Fruit fly (Drosophila melanogaster) whole organism, embryonic: Measurements from ENCODE around the gene CG7557.

Source experiments
- Abd-B ChIP-seq: fragments of 200-800 bp; sonication (Bioruptor generic); optimal IDR thresholded peaks from 2 replicates; lab custom pipeline; 2018; ENCODE audit warnings: missing biosample characterization, mild to moderate bottlenecking, missing genetic modification characterization, moderate library complexity
- Adf1 ChIP-seq: fragments of 200-800 bp; sonication (Bioruptor generic); IDR thresholded peaks from 2 replicates; pipeline ENCODE4 v1.3.6; 2022; ENCODE audit warnings: missing biosample characterization, missing genetic modification characterization
- BtbVII ChIP-seq: fragments of 200-800 bp; sonication (Bioruptor generic); optimal IDR thresholded peaks from 3 replicates; lab custom pipeline; 2017; ENCODE audit warnings: missing biosample characterization, mild to moderate bottlenecking, missing genetic modification characterization
- CG1024 ChIP-seq: fragments of 200-800 bp; sonication (Bioruptor generic); IDR thresholded peaks from 2 replicates; pipeline ENCODE4 v1.3.6; 2022; ENCODE audit warnings: missing biosample characterization, missing genetic modification characterization
- CG10366 ChIP-seq: fragments of 200-800 bp; sonication (Bioruptor generic); IDR thresholded peaks from 2 replicates; pipeline ENCODE4 v1.3.6; 2022; ENCODE audit warnings: missing biosample characterization, missing genetic modification characterization
- CG10565 ChIP-seq: fragments of 200-800 bp; sonication (Bioruptor generic); optimal IDR thresholded peaks from 3 replicates; lab custom pipeline; 2016; ENCODE audit warnings: missing biosample characterization, mild to moderate bottlenecking, missing genetic modification characterization
- CG11456 ChIP-seq: fragments of 200-800 bp; sonication (Bioruptor generic); IDR thresholded peaks from 3 replicates; pipeline ENCODE4 v1.3.6; 2022; ENCODE audit warnings: missing biosample characterization, missing genetic modification characterization
- CG15011 ChIP-seq: fragments of 200-800 bp; sonication (Bioruptor generic); optimal IDR thresholded peaks from 3 replicates; lab custom pipeline; 2018; ENCODE audit warnings: missing biosample characterization, mild to moderate bottlenecking, missing genetic modification characterization
- CG1647 ChIP-seq: fragments of 200-800 bp; sonication (Bioruptor generic); optimal IDR thresholded peaks from 3 replicates; lab custom pipeline; 2016; ENCODE audit warnings: missing biosample characterization, missing genetic modification characterization
- CG16863 ChIP-seq: fragments of 200-800 bp; sonication (Bioruptor generic); optimal IDR thresholded peaks from 3 replicates; lab custom pipeline; 2016; ENCODE audit warnings: missing biosample characterization, missing genetic modification characterization
- CG17359 ChIP-seq: fragments of 200-800 bp; sonication (Bioruptor generic); optimal IDR thresholded peaks from 3 replicates; lab custom pipeline; 2018; ENCODE audit warnings: missing biosample characterization, mild to moderate bottlenecking, missing genetic modification characterization, moderate library complexity
- CG18262 ChIP-seq: fragments of 200-800 bp; optimal IDR thresholded peaks from 3 replicates; lab custom pipeline; 2019; ENCODE audit warnings: missing biosample characterization, mild to moderate bottlenecking, missing genetic modification characterization, moderate library complexity
- CG18476 ChIP-seq: fragments of 200-800 bp; sonication (Bioruptor generic); optimal IDR thresholded peaks from 2 replicates; lab custom pipeline; 2016; ENCODE audit warnings: missing biosample characterization, mild to moderate bottlenecking, missing genetic modification characterization
- CG34422 ChIP-seq: fragments of 200-800 bp; sonication (Bioruptor generic); IDR thresholded peaks from 3 replicates; pipeline ENCODE4 v1.3.6; 2022; ENCODE audit warnings: missing biosample characterization, missing genetic modification characterization
- CG3847 ChIP-seq: fragments of 200-800 bp; sonication (Bioruptor generic); IDR thresholded peaks from 2 replicates; pipeline ENCODE4 v1.3.6; 2022; ENCODE audit warnings: missing biosample characterization, missing genetic modification characterization
- CG4424 ChIP-seq: fragments of 200-800 bp; sonication (Bioruptor generic); optimal IDR thresholded peaks from 3 replicates; lab custom pipeline; 2016; ENCODE audit warnings: missing biosample characterization, missing genetic modification characterization
- CG5245 ChIP-seq: fragments of 200-800 bp; sonication (Bioruptor generic); optimal IDR thresholded peaks from 3 replicates; lab custom pipeline; 2016; ENCODE audit warnings: missing biosample characterization, missing genetic modification characterization
- CG6175 ChIP-seq: fragments of 200-800 bp; sonication (Bioruptor generic); IDR thresholded peaks from 3 replicates; pipeline ENCODE4 v1.3.6; 2022; ENCODE audit warnings: missing biosample characterization, missing genetic modification characterization
- CG8290 ChIP-seq, 3 experiments: fragments of 200-800 bp; sonication (Bioruptor generic); optimal IDR thresholded peaks; 2 replicates each; lab custom pipeline; 2016 to 2019; ENCODE audit warnings: missing biosample characterization in 3 of 3, missing genetic modification characterization in 3 of 3, mild to moderate bottlenecking in 2 of 3, moderate library complexity in 1 of 3
- CG9215 ChIP-seq: fragments of 200-800 bp; sonication (Bioruptor generic); IDR thresholded peaks from 2 replicates; pipeline ENCODE4 v1.3.6; 2022; ENCODE audit warnings: missing biosample characterization, missing genetic modification characterization
- Deaf1 ChIP-seq: fragments of 200-800 bp; optimal IDR thresholded peaks from 3 replicates; lab custom pipeline; 2019; ENCODE audit warnings: missing biosample characterization, mild to moderate bottlenecking, missing genetic modification characterization, moderate library complexity
- Dek ChIP-seq: fragments of 200-800 bp; sonication (Bioruptor generic); optimal IDR thresholded peaks from 3 replicates; lab custom pipeline; 2019; ENCODE audit warnings: missing biosample characterization, mild to moderate bottlenecking, missing genetic modification characterization, moderate library complexity
- E2f2 ChIP-seq: fragments of 200-800 bp; sonication (Bioruptor generic); IDR thresholded peaks from 2 replicates; pipeline ENCODE4 v1.3.6; 2022; ENCODE audit warnings: missing biosample characterization, missing genetic modification characterization
- HLH3B ChIP-seq: fragments of 200-800 bp; sonication (Bioruptor generic); IDR thresholded peaks from 2 replicates; pipeline ENCODE4 v1.3.6; 2022; ENCODE audit warnings: missing biosample characterization, missing genetic modification characterization
- Hr3 ChIP-seq: fragments of 200-800 bp; sonication (Bioruptor generic); optimal IDR thresholded peaks from 3 replicates; lab custom pipeline; 2016; ENCODE audit warnings: missing biosample characterization, missing genetic modification characterization
- Oaz ChIP-seq: fragments of 200-800 bp; sonication (Bioruptor generic); IDR thresholded peaks from 2 replicates; pipeline ENCODE4 v1.3.6; 2022; ENCODE audit warnings: missing biosample characterization, missing genetic modification characterization
- Sin3A ChIP-seq: fragments of >200 bp; optimal IDR thresholded peaks from 2 replicates; lab custom pipeline; 2018
- Tbp ChIP-seq: fragments of >200 bp; optimal IDR thresholded peaks from 2 replicates; lab custom pipeline; 2018; ENCODE audit warnings: missing biosample characterization, missing genetic modification characterization
- Trl ChIP-seq, 3 experiments: fragments of >200 bp in 2 of 3; fragments of 200-800 bp in 1 of 3; sonication (Bioruptor generic) in 1 of 3; optimal IDR thresholded peaks; 2 replicates in 1 of 3; 3 replicates in 2 of 3; lab custom pipeline; 2016 to 2017; ENCODE audit warnings: missing biosample characterization in 1 of 3, missing genetic modification characterization in 1 of 3
- Vsx1 ChIP-seq: fragments of 200-800 bp; sonication (Bioruptor generic); optimal IDR thresholded peaks from 2 replicates; lab custom pipeline; 2017; ENCODE audit warnings: missing biosample characterization, mild to moderate bottlenecking, missing genetic modification characterization, missing genetic modification reagents
- amos ChIP-seq: fragments of 200-800 bp; sonication (Bioruptor generic); IDR thresholded peaks from 2 replicates; pipeline ENCODE4 v1.3.6; 2022; ENCODE audit warnings: missing biosample characterization, missing genetic modification characterization; ENCODE audit not compliant: partially characterized antibody
- chm ChIP-seq: fragments of 200-800 bp; sonication (Bioruptor generic); IDR thresholded peaks from 2 replicates; pipeline ENCODE4 v1.3.6; 2022; ENCODE audit warnings: missing biosample characterization, missing genetic modification characterization
- fd96Cb ChIP-seq: fragments of 200-800 bp; sonication (Bioruptor generic); optimal IDR thresholded peaks from 2 replicates; lab custom pipeline; 2018; ENCODE audit warnings: missing biosample characterization, mild to moderate bottlenecking, missing genetic modification characterization, moderate library complexity
- gsb ChIP-seq: fragments of 200-800 bp; sonication (Bioruptor generic); IDR thresholded peaks from 2 replicates; pipeline ENCODE4 v1.3.6; 2022; ENCODE audit warnings: missing biosample characterization, missing genetic modification characterization
- gt ChIP-seq: fragments of 200-800 bp; sonication (Bioruptor generic); IDR thresholded peaks from 2 replicates; pipeline ENCODE4 v1.3.6; 2022; ENCODE audit warnings: missing biosample characterization, missing genetic modification characterization
- hb ChIP-seq: fragments of 200-800 bp; sonication (Bioruptor generic); IDR thresholded peaks from 3 replicates; pipeline ENCODE4 v1.3.6; 2022; ENCODE audit warnings: missing biosample characterization, missing genetic modification characterization; ENCODE audit not compliant: partially characterized antibody
- her ChIP-seq: fragments of 200-800 bp; sonication (Bioruptor generic); optimal IDR thresholded peaks from 2 replicates; lab custom pipeline; 2016; ENCODE audit warnings: missing biosample characterization, missing genetic modification characterization
- inv ChIP-seq: fragments of 200-800 bp; sonication (Bioruptor generic); IDR thresholded peaks from 2 replicates; pipeline ENCODE4 v1.3.6; 2022; ENCODE audit warnings: missing biosample characterization, missing genetic modification characterization; ENCODE audit not compliant: partially characterized antibody
- lmd ChIP-seq: fragments of 200-800 bp; sonication (Bioruptor generic); IDR thresholded peaks from 2 replicates; pipeline ENCODE4 v1.3.6; 2022; ENCODE audit warnings: missing biosample characterization, missing genetic modification characterization
- maf-S ChIP-seq: fragments of 200-800 bp; sonication (Bioruptor generic); optimal IDR thresholded peaks from 2 replicates; lab custom pipeline; 2016; ENCODE audit warnings: missing biosample characterization, missing genetic modification characterization
- mld ChIP-seq: fragments of 200-800 bp; sonication (Bioruptor generic); IDR thresholded peaks from 3 replicates; pipeline ENCODE4 v1.3.6; 2022; ENCODE audit warnings: missing biosample characterization, missing genetic modification characterization; ENCODE audit not compliant: partially characterized antibody
- pros ChIP-seq: fragments of 200-800 bp; sonication (Bioruptor generic); optimal IDR thresholded peaks from 3 replicates; lab custom pipeline; 2019; ENCODE audit warnings: missing biosample characterization, mild to moderate bottlenecking, missing genetic modification characterization, moderate library complexity
- ro ChIP-seq: fragments of 200-800 bp; sonication (Bioruptor generic); IDR thresholded peaks from 2 replicates; pipeline ENCODE4 v1.3.6; 2022; ENCODE audit warnings: missing biosample characterization, missing genetic modification characterization
- sd ChIP-seq: fragments of 200-800 bp; sonication (Bioruptor generic); optimal IDR thresholded peaks from 3 replicates; lab custom pipeline; 2018; ENCODE audit warnings: missing biosample characterization, mild to moderate bottlenecking, missing genetic modification characterization, moderate library complexity
- sr ChIP-seq: fragments of 200-800 bp; sonication (Bioruptor generic); IDR thresholded peaks from 3 replicates; pipeline ENCODE4 v1.3.6; 2022; ENCODE audit warnings: missing biosample characterization, missing genetic modification characterization
- ssp ChIP-seq: fragments of 200-800 bp; sonication (Bioruptor generic); IDR thresholded peaks from 2 replicates; pipeline ENCODE4 v1.3.6; 2022; ENCODE audit warnings: missing biosample characterization, missing genetic modification characterization
- stwl ChIP-seq: fragments of 200-800 bp; sonication (Bioruptor generic); optimal IDR thresholded peaks from 3 replicates; lab custom pipeline; 2018; ENCODE audit warnings: missing biosample characterization, mild to moderate bottlenecking, missing genetic modification characterization, moderate library complexity
- tna ChIP-seq: fragments of 200-800 bp; sonication (Bioruptor generic); IDR thresholded peaks from 2 replicates; pipeline ENCODE4 v1.3.6; 2022; ENCODE audit warnings: missing biosample characterization, missing genetic modification characterization; ENCODE audit not compliant: partially characterized antibody
- trem ChIP-seq: fragments of 200-800 bp; optimal IDR thresholded peaks from 3 replicates; lab custom pipeline; 2019; ENCODE audit warnings: missing biosample characterization, mild to moderate bottlenecking, missing genetic modification characterization, moderate library complexity
- tx ChIP-seq: fragments of 200-800 bp; sonication (Bioruptor generic); optimal IDR thresholded peaks from 2 replicates; lab custom pipeline; 2016; ENCODE audit warnings: missing biosample characterization, missing genetic modification characterization
- vfl ChIP-seq: fragments of 200-800 bp; sonication (Bioruptor generic); optimal IDR thresholded peaks from 2 replicates; lab custom pipeline; 2016; ENCODE audit warnings: missing biosample characterization, missing genetic modification characterization
- z ChIP-seq: fragments of 200-800 bp; sonication (Bioruptor generic); IDR thresholded peaks from 3 replicates; pipeline ENCODE4 v1.3.6; 2022; ENCODE audit warnings: missing biosample characterization, missing genetic modification characterization

Gene CG7557

DNA sequence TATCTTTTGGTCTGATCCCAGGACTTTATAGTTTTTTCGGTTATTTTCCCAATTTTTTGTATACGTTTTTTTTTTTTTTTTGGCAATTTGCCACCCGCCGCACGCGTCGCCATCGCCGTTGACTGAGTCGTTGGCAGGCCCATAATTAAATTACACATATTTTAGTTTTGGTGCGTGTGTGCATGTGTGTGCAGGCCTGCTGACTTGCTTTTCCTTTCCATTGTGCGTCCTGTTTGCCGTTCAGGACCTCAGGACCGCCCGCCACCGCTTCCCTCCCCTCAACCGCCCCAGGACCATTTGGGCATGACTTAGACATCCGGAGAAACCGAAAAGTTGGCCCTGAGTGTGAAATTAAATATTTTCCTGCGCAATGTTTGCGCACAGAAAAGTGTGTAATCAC is 24.0 kb upstream of the CG7557 start (continued):
- TF ChIP-seq CG18262 (tag; lab: Kevin White, UChicago) (no peak), z (GFP tag; lab: Robert Waterston, UW) (no peak), CG9215 (GFP tag; lab: Robert Waterston, UW) (no peak), tna (GFP tag; lab: Robert Waterston, UW) (no peak), Dek (tag; lab: Kevin White, UChicago) (no peak), her (no peak), sd (tag; lab: Kevin White, UChicago) (no peak), CG15011 (GFP tag; lab: Kevin White, UChicago) (no peak), Adf1 (GFP tag; lab: Robert Waterston, UW) (no peak), CG8290 (GFP tag; optimal IDR thresholded peaks at IDR 0.05; lab: Kevin White, UChicago) (no peak), CG8290 (tag; optimal IDR thresholded peaks at IDR 0.05; lab: Kevin White, UChicago) (peak in 1 of 2 experiments; percentile 29), trem (tag; lab: Kevin White, UChicago) (no peak), Trl (optimal IDR thresholded peaks at IDR 0.05; lab: Kevin White, UChicago) (no peak), Trl (GFP tag; optimal IDR thresholded peaks at IDR 0.05; lab: Kevin White, UChicago) (no peak), inv (GFP tag; lab: Robert Waterston, UW) (no peak), CG10366 (no peak), mld (GFP tag; lab: Robert Waterston, UW) (no peak), CG5245 (GFP tag; lab: Kevin White, UChicago) (no peak), lmd (GFP tag; lab: Robert Waterston, UW) (no peak), E2f2 (GFP tag; lab: Robert Waterston, UW) (no peak), CG18476 (GFP tag; lab: Kevin White, UChicago) (no peak), ro (GFP tag; lab: Robert Waterston, UW) (no peak), CG34422 (no peak), Oaz (GFP tag; lab: Robert Waterston, UW) (no peak), CG10565 (GFP tag; lab: Kevin White, UChicago) (no peak), Deaf1 (tag; lab: Kevin White, UChicago) (no peak), Hr3 (GFP tag; lab: Kevin White, UChicago) (no peak), BtbVII (GFP tag; lab: Kevin White, UChicago) (no peak), gt (GFP tag; lab: Robert Waterston, UW) (no peak), CG3847 (GFP tag; lab: Robert Waterston, UW) (0 out of 2 replicates have a peak, but pooled peaks have one; percentile 10), CG1647 (GFP tag; lab: Kevin White, UChicago) (no peak), CG11456 (GFP tag; lab: Robert Waterston, UW) (no peak), sr (no peak), CG1024 (GFP tag; lab: Robert Waterston, UW) (no peak), stwl (no peak), gsb (GFP tag; lab: Robert Waterston, UW) (no peak), hb (GFP tag; lab: Robert Waterston, UW) (no peak), amos (GFP tag; lab: Robert Waterston, UW) (no peak), tx (no peak), CG16863 (GFP tag; lab: Kevin White, UChicago) (no peak), chm (0 out of 2 replicates have a peak, but pooled peaks have one; percentile 9), vfl (GFP tag; lab: Kevin White, UChicago) (no peak), CG17359 (tag; lab: Kevin White, UChicago) (no peak), CG6175 (GFP tag; lab: Robert Waterston, UW) (no peak), HLH3B (GFP tag; lab: Robert Waterston, UW) (no peak), Vsx1 (no peak), pros (peak; percentile 42), Abd-B (GFP tag; lab: Kevin White, UChicago) (no peak), ssp (GFP tag; lab: Robert Waterston, UW) (no peak), CG4424 (GFP tag; lab: Kevin White, UChicago) (no peak), maf-S (no peak), Sin3A (lab: Kevin White, UChicago) (no peak), Tbp (GFP tag; lab: Kevin White, UChicago) (no peak), fd96Cb (no peak)
